Worm (Caenorhabditis elegans) whole organism, L4 larva: ENCODE results near the gene sri-20.

Source experiments
- lin-15B ChIP-seq: fragments of 150-350 bp; sonication (generic microtip); optimal IDR thresholded peaks from 3 replicates; lab custom pipeline; 2014; ENCODE audit warnings: missing biosample characterization, missing genetic modification characterization
- lin-29 ChIP-seq: fragments of 200-800 bp; sonication (Bioruptor generic); IDR thresholded peaks from 2 replicates; pipeline ENCODE4 v1.3.6; 2022; ENCODE audit warnings: missing genetic modification reagents, missing genetic modification characterization, missing compliant biosample characterization

- TF ChIP-seq lin-29 (no peak), lin-15B (tag; lab: Kevin White, UChicago) (no peak)
Measured at ce11 chrV:10328080-10328479, 40.3 kb upstream of the sri-20 start.
